Worm (Caenorhabditis elegans): ENCODE measurements around the gene srv-34.

ce11 chrV:16352282-16352681 lies 22.3 kb downstream of the srv-34 start:
- TF ChIP-seq T22C8.4 (GFP tag; IDR thresholded peaks at IDR 0.05) (no peak), flt-1 (GFP tag; IDR thresholded peaks at IDR 0.05) (no peak), tab-1 (GFP tag; IDR thresholded peaks at IDR 0.05) (no peak), ztf-23 (GFP tag; IDR thresholded peaks at IDR 0.05) (no peak), med-1 (GFP tag; optimal IDR thresholded peaks at IDR 0.05; ENCODE audit: insufficient read depth) (no peak), klf-2 (GFP tag; conservative IDR thresholded peaks at IDR 0.05) (no peak), ztf-29 (GFP tag; IDR thresholded peaks at IDR 0.05) (no peak), cog-1 (tag; optimal IDR thresholded peaks at IDR 0.05) (no peak), ref-1 (GFP tag; conservative IDR thresholded peaks at IDR 0.05) (no peak)

Data from whole organism, midembryonic.